Fruit fly (Drosophila melanogaster): ENCODE data around the gene CG9672.

CG9672 gene

dm6 chrX:16688106-16688459 lies 18.6 kb downstream of the CG9672 start:
- TF ChIP-seq Dll (optimal IDR thresholded peaks at IDR 0.05): no peak
- TF ChIP-seq usp (GFP tag; optimal IDR thresholded peaks at IDR 0.05): no peak
- no peak for TF ChIP-seq pan (optimal IDR thresholded peaks at IDR 0.05)
- TF ChIP-seq psq (optimal IDR thresholded peaks at IDR 0.05): no peak
- no peak for TF ChIP-seq EcR (GFP tag; optimal IDR thresholded peaks at IDR 0.05)
- TF ChIP-seq CG8478 (optimal IDR thresholded peaks at IDR 0.05): no peak

dm6 chrX:16687400-16688105 lies 19.1 kb downstream of the CG9672 start:
- TF ChIP-seq EcR (GFP tag; optimal IDR thresholded peaks at IDR 0.05): no peak
- TF ChIP-seq psq (optimal IDR thresholded peaks at IDR 0.05): no peak
- no peak for TF ChIP-seq CG8478 (optimal IDR thresholded peaks at IDR 0.05)
- no peak for TF ChIP-seq usp (GFP tag; optimal IDR thresholded peaks at IDR 0.05)
- TF ChIP-seq pan (optimal IDR thresholded peaks at IDR 0.05): no peak
- TF ChIP-seq Dll (optimal IDR thresholded peaks at IDR 0.05): no peak

DNA sequence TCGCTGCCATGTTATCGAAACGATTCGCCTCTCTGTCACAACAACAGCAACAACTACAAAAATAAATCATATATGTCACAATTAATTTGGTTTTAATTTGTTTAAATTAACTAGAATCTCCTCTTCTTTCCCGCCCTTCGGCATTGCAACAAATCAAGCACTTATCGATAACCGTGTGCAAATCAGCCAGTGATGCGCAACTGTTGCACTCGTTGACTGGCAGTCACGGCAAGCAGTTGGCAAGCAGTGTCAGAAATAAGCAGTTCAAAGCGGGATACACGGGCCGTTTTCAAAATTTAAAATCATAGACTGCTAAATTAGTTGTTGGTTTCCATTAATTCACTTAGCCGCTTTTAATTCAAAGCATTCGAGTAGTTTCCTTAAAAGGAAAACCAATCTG lies 22.9 kb downstream of the CG9672 start, which contains the start of gene Axs:
Axs (minus strand) TSS at position 131 of the 400 bp plus-strand sequence.
- no peak for TF ChIP-seq EcR (GFP tag; optimal IDR thresholded peaks at IDR 0.05)

dm6 chrX:16678845-16679347 lies 27.8 kb downstream of the CG9672 start, which contains the start of the genes CG13010 and sing:
CG13010 (minus strand) TSS chrX:16678945.
sing (plus strand) TSS chrX:16679297.
- TF ChIP-seq pan (optimal IDR thresholded peaks at IDR 0.05) (no peak), usp (GFP tag; optimal IDR thresholded peaks at IDR 0.05) (no peak), Dll (optimal IDR thresholded peaks at IDR 0.05) (no peak), psq (optimal IDR thresholded peaks at IDR 0.05) (no peak), EcR (GFP tag; optimal IDR thresholded peaks at IDR 0.05) (no peak), CG8478 (optimal IDR thresholded peaks at IDR 0.05) (no peak)

dm6 chrX:16677163-16677562 lies 29.5 kb downstream of the CG9672 start:
- TF ChIP-seq usp (GFP tag; optimal IDR thresholded peaks at IDR 0.05): no peak
- TF ChIP-seq psq (optimal IDR thresholded peaks at IDR 0.05): no peak
- no peak for TF ChIP-seq Dll (optimal IDR thresholded peaks at IDR 0.05)
- no peak for TF ChIP-seq CG8478 (optimal IDR thresholded peaks at IDR 0.05)
- no peak for TF ChIP-seq pan (optimal IDR thresholded peaks at IDR 0.05)
- no peak for TF ChIP-seq EcR (GFP tag; optimal IDR thresholded peaks at IDR 0.05)

DNA sequence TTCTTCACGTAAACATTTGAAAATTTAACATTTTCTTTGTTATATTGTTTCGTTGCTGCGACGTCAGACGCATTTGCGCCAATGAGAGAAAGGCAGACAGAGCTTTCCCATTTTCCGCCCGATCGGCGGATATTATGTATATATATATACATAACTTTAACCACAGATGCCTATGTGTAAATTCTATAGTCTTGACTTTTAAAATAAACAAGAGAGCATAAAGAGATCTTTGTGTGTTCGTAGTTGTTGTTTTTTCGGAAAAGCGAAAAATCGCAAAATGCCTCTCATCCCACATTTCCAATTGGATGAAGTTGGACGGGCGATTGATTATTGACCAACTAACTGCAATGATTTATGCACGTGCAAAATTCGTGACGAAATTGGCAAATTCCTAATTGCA lies 30.0 kb downstream of the CG9672 start, which contains the start of gene CG13012:
CG13012 (minus strand) TSS at position 101 of the 400 bp plus-strand sequence.
- TF ChIP-seq CG8478 (optimal IDR thresholded peaks at IDR 0.05): no peak
- TF ChIP-seq Dll (optimal IDR thresholded peaks at IDR 0.05): no peak
- TF ChIP-seq psq (optimal IDR thresholded peaks at IDR 0.05): no peak
- no peak for TF ChIP-seq EcR (GFP tag; optimal IDR thresholded peaks at IDR 0.05)
- TF ChIP-seq pan (optimal IDR thresholded peaks at IDR 0.05): no peak
- TF ChIP-seq usp (GFP tag; optimal IDR thresholded peaks at IDR 0.05): no peak

- TF ChIP-seq pan (optimal IDR thresholded peaks at IDR 0.05) (no peak), psq (optimal IDR thresholded peaks at IDR 0.05) (no peak), usp (GFP tag; optimal IDR thresholded peaks at IDR 0.05) (no peak), CG8478 (optimal IDR thresholded peaks at IDR 0.05) (no peak), EcR (GFP tag; optimal IDR thresholded peaks at IDR 0.05) (no peak), Dll (optimal IDR thresholded peaks at IDR 0.05) (no peak)
Observed at dm6 chrX:16674538-16674937, 32.1 kb downstream of the CG9672 start.

dm6 chrX:16672904-16673303 lies 33.8 kb downstream of the CG9672 start:
- TF ChIP-seq psq (optimal IDR thresholded peaks at IDR 0.05) (no peak), EcR (GFP tag; optimal IDR thresholded peaks at IDR 0.05) (no peak), CG8478 (optimal IDR thresholded peaks at IDR 0.05) (no peak), usp (GFP tag; optimal IDR thresholded peaks at IDR 0.05) (no peak), Dll (optimal IDR thresholded peaks at IDR 0.05) (no peak), pan (optimal IDR thresholded peaks at IDR 0.05) (no peak)

dm6 chrX:16670691-16671481 lies 35.8 kb downstream of the CG9672 start:
- TF ChIP-seq Dll (optimal IDR thresholded peaks at IDR 0.05) (no peak), usp (GFP tag; optimal IDR thresholded peaks at IDR 0.05) (no peak), pan (optimal IDR thresholded peaks at IDR 0.05) (no peak), CG8478 (optimal IDR thresholded peaks at IDR 0.05) (no peak), psq (optimal IDR thresholded peaks at IDR 0.05) (no peak), EcR (GFP tag; optimal IDR thresholded peaks at IDR 0.05) (no peak)

dm6 chrX:16670262-16670661 lies 36.4 kb downstream of the CG9672 start:
- TF ChIP-seq CG8478 (optimal IDR thresholded peaks at IDR 0.05) (no peak), Dll (optimal IDR thresholded peaks at IDR 0.05) (no peak), EcR (GFP tag; optimal IDR thresholded peaks at IDR 0.05) (no peak)

dm6 chrX:16669849-16670248 lies 36.8 kb downstream of the CG9672 start:
- no peak for TF ChIP-seq Dll (optimal IDR thresholded peaks at IDR 0.05)
- TF ChIP-seq pan (optimal IDR thresholded peaks at IDR 0.05): no peak
- no peak for TF ChIP-seq CG8478 (optimal IDR thresholded peaks at IDR 0.05)
- no peak for TF ChIP-seq psq (optimal IDR thresholded peaks at IDR 0.05)
- TF ChIP-seq usp (GFP tag; optimal IDR thresholded peaks at IDR 0.05): no peak
- no peak for TF ChIP-seq EcR (GFP tag; optimal IDR thresholded peaks at IDR 0.05)

- TF ChIP-seq CG8478 (optimal IDR thresholded peaks at IDR 0.05) (no peak), usp (GFP tag; optimal IDR thresholded peaks at IDR 0.05) (no peak), EcR (GFP tag; optimal IDR thresholded peaks at IDR 0.05) (no peak), pan (optimal IDR thresholded peaks at IDR 0.05) (no peak), Dll (optimal IDR thresholded peaks at IDR 0.05) (no peak), psq (optimal IDR thresholded peaks at IDR 0.05) (no peak)
Observed at dm6 chrX:16664405-16665064, 42.1 kb downstream of the CG9672 start, which contains the start of gene CG15865. CG15865 (minus strand) TSS chrX:16664455.
